Worm (Caenorhabditis elegans) whole organism, L4/young adult: ENCODE measurements around the gene lcmt-1.

ENCODE experiments used
- W03F9.2 ChIP-seq: fragments of 150-350 bp; optimal IDR thresholded peaks from 2 replicates; lab custom pipeline; 2014; ENCODE audit warnings: missing biosample characterization, missing genetic modification characterization
- dao-5 ChIP-seq: sonication (generic microtip); optimal IDR thresholded peaks from 2 replicates; lab custom pipeline; 2016; ENCODE audit warnings: missing genotype, missing genetic modification characterization, moderate library complexity, missing compliant biosample characterization
- him-1 ChIP-seq: sonication (generic microtip); optimal IDR thresholded peaks from 2 replicates; lab custom pipeline; 2016; ENCODE audit warnings: missing genotype, missing genetic modification reagents, missing genetic modification characterization, missing compliant biosample characterization

DNA sequence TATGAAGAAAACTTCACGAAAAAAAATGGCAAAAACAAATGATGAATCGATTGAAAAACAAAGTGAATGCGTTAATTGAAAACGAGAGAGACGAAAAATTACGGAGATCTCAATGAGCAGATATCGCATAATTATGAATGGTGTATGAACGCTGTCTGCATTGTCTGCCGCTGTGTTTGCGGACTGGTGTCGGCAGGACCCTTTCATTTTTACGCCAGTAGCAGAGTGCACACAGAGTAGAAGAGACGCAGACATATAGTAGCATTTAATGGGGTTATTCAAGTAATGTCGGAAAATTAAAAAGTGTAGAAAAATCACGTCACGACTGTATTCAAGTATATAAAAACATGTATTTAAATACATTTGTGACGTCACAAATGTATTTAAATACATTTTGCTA, 37.6 kb downstream of the lcmt-1 start:
- TF ChIP-seq W03F9.2 (tag; lab: Kevin White, UChicago) (no peak), him-1 (no peak), dao-5 (tag; lab: Kevin White, UChicago) (no peak)
